Fruit fly (Drosophila melanogaster): ENCODE measurements around the gene CG31559.

- no peak for TF ChIP-seq Abd-B (GFP tag; optimal IDR thresholded peaks at IDR 0.05)
- TF ChIP-seq sv (GFP tag; optimal IDR thresholded peaks at IDR 0.05): no peak
- no peak for TF ChIP-seq Dif (GFP tag; optimal IDR thresholded peaks at IDR 0.05; ENCODE audit: partially characterized antibody)
- no peak for TF ChIP-seq pan (optimal IDR thresholded peaks at IDR 0.05)
- no peak for TF ChIP-seq Rel (GFP tag; optimal IDR thresholded peaks at IDR 0.05)
- TF ChIP-seq Rel (tag; optimal IDR thresholded peaks at IDR 0.05): peak; percentile 5
Measured at dm6 chr3R:6110916-6111315, 46.1 kb downstream of the CG31559 start, which contains the start of gene Obp83ef.

All from whole organism, wandering third instar larva.